Fruit fly (Drosophila melanogaster): ENCODE measurements around the gene ko.

- TF ChIP-seq Ravus (GFP tag; IDR thresholded peaks at IDR 0.05) (no peak), cato (GFP tag; optimal IDR thresholded peaks at IDR 0.05; ENCODE audit: borderline replicate concordance) (no peak), ttk (GFP tag; IDR thresholded peaks at IDR 0.05) (no peak), nom (GFP tag; optimal IDR thresholded peaks at IDR 0.05) (no peak), trh (GFP tag; optimal IDR thresholded peaks at IDR 0.05) (no peak)
Observed at dm6 chr3L:21047734-21048657, 83.0 kb downstream of the ko start.
